Fruit fly (Drosophila melanogaster) whole organism, embryonic: ENCODE measurements around the gene Brms1.
A peak's percentile ranks its signal among the peaks of the same experiment; 100 is the strongest.

Experiments
- Abd-B ChIP-seq: fragments of 200-800 bp; sonication (Bioruptor generic); optimal IDR thresholded peaks from 2 replicates; lab custom pipeline; 2018; ENCODE audit warnings: missing biosample characterization, mild to moderate bottlenecking, missing genetic modification characterization, moderate library complexity
- Atf3 ChIP-seq: fragments of 200-800 bp; sonication (Bioruptor generic); optimal IDR thresholded peaks from 3 replicates; lab custom pipeline; 2016; ENCODE audit warnings: missing biosample characterization, missing genetic modification characterization
- CG11723 ChIP-seq: fragments of 200-800 bp; sonication (Bioruptor generic); optimal IDR thresholded peaks from 2 replicates; lab custom pipeline; 2017; ENCODE audit warnings: missing biosample characterization, mild to moderate bottlenecking, missing genetic modification characterization
- CG12071 ChIP-seq: fragments of 200-800 bp; sonication (Bioruptor generic); optimal IDR thresholded peaks from 3 replicates; lab custom pipeline; 2018; ENCODE audit warnings: missing biosample characterization, mild to moderate bottlenecking, missing genetic modification characterization
- CG1233 ChIP-seq: fragments of 200-800 bp; sonication (Bioruptor generic); optimal IDR thresholded peaks from 4 replicates; lab custom pipeline; 2018; ENCODE audit warnings: missing biosample characterization, mild to moderate bottlenecking, missing genetic modification characterization
- CG12391 ChIP-seq: fragments of 200-800 bp; sonication (Bioruptor generic); optimal IDR thresholded peaks from 3 replicates; lab custom pipeline; 2018; ENCODE audit warnings: missing biosample characterization, mild to moderate bottlenecking, missing genetic modification characterization, moderate library complexity
- CG14050 ChIP-seq: fragments of 200-800 bp; sonication (Bioruptor generic); IDR thresholded peaks from 3 replicates; pipeline ENCODE4 v1.3.6; 2022; ENCODE audit warnings: missing biosample characterization, missing genetic modification characterization
- CG14710 ChIP-seq: fragments of 200-800 bp; sonication (Bioruptor generic); optimal IDR thresholded peaks from 3 replicates; lab custom pipeline; 2019; ENCODE audit warnings: missing biosample characterization, mild to moderate bottlenecking, missing genetic modification characterization, moderate library complexity
- CG15269 ChIP-seq: fragments of 200-800 bp; sonication (Bioruptor generic); optimal IDR thresholded peaks from 2 replicates; lab custom pipeline; 2018; ENCODE audit warnings: missing biosample characterization, mild to moderate bottlenecking, missing genetic modification characterization, moderate library complexity
- CG17328 ChIP-seq: fragments of 200-800 bp; sonication (Bioruptor generic); IDR thresholded peaks from 2 replicates; pipeline ENCODE4 v1.3.6; 2022; ENCODE audit warnings: missing biosample characterization, missing genetic modification characterization
- CG17568 ChIP-seq: fragments of 200-800 bp; sonication (Bioruptor generic); optimal IDR thresholded peaks from 2 replicates; lab custom pipeline; 2018; ENCODE audit warnings: missing biosample characterization, mild to moderate bottlenecking, missing genetic modification characterization, moderate library complexity
- CG17802 ChIP-seq: fragments of 200-800 bp; sonication (Bioruptor generic); optimal IDR thresholded peaks from 2 replicates; lab custom pipeline; 2018; ENCODE audit warnings: missing biosample characterization, mild to moderate bottlenecking, missing genetic modification characterization, moderate library complexity
- CG18011 ChIP-seq: fragments of 200-800 bp; sonication (Bioruptor generic); optimal IDR thresholded peaks from 2 replicates; lab custom pipeline; 2017; ENCODE audit warnings: missing biosample characterization, missing genetic modification characterization, mild to moderate bottlenecking, moderate library complexity, missing genotype
- CG2889 ChIP-seq: fragments of 200-800 bp; sonication (Bioruptor generic); IDR thresholded peaks from 3 replicates; pipeline ENCODE4 v1.3.6; 2022; ENCODE audit warnings: missing biosample characterization, missing genetic modification characterization
- CG32532 ChIP-seq: fragments of 200-800 bp; sonication (Bioruptor generic); IDR thresholded peaks from 2 replicates; pipeline ENCODE4 v1.3.6; 2022; ENCODE audit warnings: missing biosample characterization, missing genetic modification characterization
- CG4424 ChIP-seq: fragments of 200-800 bp; sonication (Bioruptor generic); optimal IDR thresholded peaks from 3 replicates; lab custom pipeline; 2016; ENCODE audit warnings: missing biosample characterization, missing genetic modification characterization
- CG4707 ChIP-seq: fragments of 200-800 bp; sonication (Bioruptor generic); optimal IDR thresholded peaks from 2 replicates; lab custom pipeline; 2018; ENCODE audit warnings: missing biosample characterization, mild to moderate bottlenecking, missing genetic modification characterization, moderate library complexity
- CG6175 ChIP-seq: fragments of 200-800 bp; sonication (Bioruptor generic); IDR thresholded peaks from 3 replicates; pipeline ENCODE4 v1.3.6; 2022; ENCODE audit warnings: missing biosample characterization, missing genetic modification characterization
- CG8281 ChIP-seq: fragments of 200-800 bp; sonication (Bioruptor generic); optimal IDR thresholded peaks from 2 replicates; lab custom pipeline; 2018; ENCODE audit warnings: missing biosample characterization, mild to moderate bottlenecking, missing genetic modification characterization, moderate library complexity
- CG9727 ChIP-seq: fragments of 200-800 bp; sonication (Bioruptor generic); optimal IDR thresholded peaks from 3 replicates; lab custom pipeline; 2017; ENCODE audit warnings: missing biosample characterization, mild to moderate bottlenecking, missing genetic modification characterization
- CHES-1-like ChIP-seq: fragments of 200-800 bp; sonication (Bioruptor generic); optimal IDR thresholded peaks from 2 replicates; lab custom pipeline; 2016; ENCODE audit warnings: missing biosample characterization, missing genetic modification characterization
- Deaf1 ChIP-seq: fragments of 200-800 bp; optimal IDR thresholded peaks from 3 replicates; lab custom pipeline; 2019; ENCODE audit warnings: missing biosample characterization, mild to moderate bottlenecking, missing genetic modification characterization, moderate library complexity
- Dp ChIP-seq: fragments of 200-800 bp; sonication (Bioruptor generic); optimal IDR thresholded peaks from 2 replicates; lab custom pipeline; 2018; ENCODE audit warnings: missing biosample characterization, mild to moderate bottlenecking, missing genetic modification characterization, moderate library complexity
- E2f1 ChIP-seq: fragments of 200-800 bp; sonication (Bioruptor generic); IDR thresholded peaks from 2 replicates; pipeline ENCODE4 v1.3.6; 2022; ENCODE audit warnings: missing biosample characterization, missing genetic modification characterization
- Fer2 ChIP-seq: fragments of 200-800 bp; sonication (Bioruptor generic); optimal IDR thresholded peaks from 2 replicates; lab custom pipeline; 2018; ENCODE audit warnings: missing biosample characterization, mild to moderate bottlenecking, missing genetic modification characterization, moderate library complexity
- Hand ChIP-seq: fragments of 200-800 bp; sonication (Bioruptor generic); optimal IDR thresholded peaks from 2 replicates; lab custom pipeline; 2017; ENCODE audit warnings: mild to moderate bottlenecking, missing biosample characterization, missing genetic modification reagents, missing genetic modification characterization
- Hr78 ChIP-seq, 2 experiments: fragments of 200-800 bp in 1 of 2; fragments of >200 bp in 1 of 2; sonication (Bioruptor generic) in 1 of 2; optimal IDR thresholded peaks; 2 replicates each; lab custom pipeline; 2017 to 2019; ENCODE audit warnings: missing biosample characterization in 2 of 2, missing genetic modification characterization in 2 of 2, mild to moderate bottlenecking in 1 of 2, moderate library complexity in 1 of 2
- Nf-YC ChIP-seq: fragments of 200-800 bp; optimal IDR thresholded peaks from 3 replicates; lab custom pipeline; 2019; ENCODE audit warnings: missing biosample characterization, mild to moderate bottlenecking, missing genetic modification characterization, moderate library complexity
- Oli ChIP-seq: fragments of 200-800 bp; sonication (Bioruptor generic); optimal IDR thresholded peaks from 2 replicates; lab custom pipeline; 2018; ENCODE audit warnings: missing biosample characterization, mild to moderate bottlenecking, missing genetic modification characterization, moderate library complexity
- Pdp1 ChIP-seq, 2 experiments: fragments of 200-800 bp; sonication (Bioruptor generic); optimal IDR thresholded peaks; 3 replicates each; lab custom pipeline; 2016; ENCODE audit warnings: missing biosample characterization in 2 of 2, missing genetic modification characterization in 2 of 2, mild to moderate bottlenecking in 1 of 2, moderate library complexity in 1 of 2
- Trl ChIP-seq, 3 experiments: fragments of >200 bp in 2 of 3; fragments of 200-800 bp in 1 of 3; sonication (Bioruptor generic) in 1 of 3; optimal IDR thresholded peaks; 2 replicates in 1 of 3; 3 replicates in 2 of 3; lab custom pipeline; 2016 to 2017; ENCODE audit warnings: missing biosample characterization in 1 of 3, missing genetic modification characterization in 1 of 3
- Xbp1 ChIP-seq: fragments of 200-800 bp; sonication (Bioruptor generic); optimal IDR thresholded peaks from 3 replicates; lab custom pipeline; 2016; ENCODE audit warnings: missing biosample characterization, mild to moderate bottlenecking, missing genetic modification characterization
- Xrp1 ChIP-seq: fragments of 200-800 bp; sonication (Bioruptor generic); IDR thresholded peaks from 2 replicates; pipeline ENCODE4 v1.3.6; 2022; ENCODE audit warnings: missing biosample characterization, missing genetic modification characterization
- bcd ChIP-seq: fragments of 200-800 bp; sonication (Bioruptor generic); optimal IDR thresholded peaks from 2 replicates; lab custom pipeline; 2017; ENCODE audit warnings: missing biosample characterization, mild to moderate bottlenecking, missing genetic modification characterization
- chm ChIP-seq: fragments of 200-800 bp; sonication (Bioruptor generic); IDR thresholded peaks from 2 replicates; pipeline ENCODE4 v1.3.6; 2022; ENCODE audit warnings: missing biosample characterization, missing genetic modification characterization
- ken ChIP-seq: fragments of 200-800 bp; sonication (Bioruptor generic); IDR thresholded peaks from 3 replicates; pipeline ENCODE4 v1.3.6; 2022; ENCODE audit warnings: missing biosample characterization, missing genetic modification characterization
- klu ChIP-seq: fragments of 200-800 bp; sonication (Bioruptor generic); IDR thresholded peaks from 2 replicates; pipeline ENCODE4 v1.3.6; 2022; ENCODE audit warnings: missing biosample characterization, missing genetic modification characterization
- kni ChIP-seq: fragments of 200-800 bp; sonication (Bioruptor generic); optimal IDR thresholded peaks from 3 replicates; lab custom pipeline; 2017; ENCODE audit warnings: mild to moderate bottlenecking, missing biosample characterization, missing genetic modification reagents, missing genetic modification characterization
- lola ChIP-seq, 3 experiments: fragments of >200 bp in 2 of 3; fragments of 200-800 bp in 1 of 3; sonication (Bioruptor generic) in 1 of 3; optimal IDR thresholded peaks; 2 replicates each; lab custom pipeline; 2017 to 2019; ENCODE audit warnings: missing biosample characterization in 3 of 3, missing genetic modification characterization in 3 of 3, mild to moderate bottlenecking in 1 of 3, moderate library complexity in 1 of 3
- nerfin-2 ChIP-seq: fragments of 200-800 bp; sonication (Bioruptor generic); IDR thresholded peaks from 2 replicates; pipeline ENCODE4 v1.3.6; 2022; ENCODE audit warnings: missing biosample characterization, missing genetic modification characterization; ENCODE audit not compliant: partially characterized antibody
- pros ChIP-seq: fragments of 200-800 bp; sonication (Bioruptor generic); optimal IDR thresholded peaks from 3 replicates; lab custom pipeline; 2019; ENCODE audit warnings: missing biosample characterization, mild to moderate bottlenecking, missing genetic modification characterization, moderate library complexity
- slbo ChIP-seq: fragments of 200-800 bp; sonication (Bioruptor generic); IDR thresholded peaks from 2 replicates; pipeline ENCODE4 v1.3.6; 2022; ENCODE audit warnings: missing biosample characterization, missing genetic modification characterization
- so ChIP-seq: fragments of 200-800 bp; sonication (Bioruptor generic); IDR thresholded peaks from 3 replicates; pipeline ENCODE4 v1.3.6; 2022; ENCODE audit warnings: missing biosample characterization, missing genetic modification characterization
- tgo ChIP-seq: fragments of 200-800 bp; sonication (Bioruptor generic); IDR thresholded peaks from 3 replicates; pipeline ENCODE4 v1.3.6; 2022; ENCODE audit warnings: missing biosample characterization, missing genetic modification characterization
- tin ChIP-seq: fragments of 200-800 bp; sonication (Bioruptor generic); optimal IDR thresholded peaks from 3 replicates; lab custom pipeline; 2016; ENCODE audit warnings: missing biosample characterization, missing genetic modification characterization
- z ChIP-seq: fragments of 200-800 bp; sonication (Bioruptor generic); IDR thresholded peaks from 3 replicates; pipeline ENCODE4 v1.3.6; 2022; ENCODE audit warnings: missing biosample characterization, missing genetic modification characterization
- zen2 ChIP-seq: fragments of 200-800 bp; sonication (Bioruptor generic); IDR thresholded peaks from 3 replicates; pipeline ENCODE4 v1.3.6; 2022; ENCODE audit warnings: missing biosample characterization, missing genetic modification characterization; ENCODE audit not compliant: partially characterized antibody

Gene Brms1

dm6 chrX:12925426-12926256 lies 16.2 kb upstream of the Brms1 start (continued):
- TF ChIP-seq zen2 (GFP tag; lab: Robert Waterston, UW) (no peak), CHES-1-like (GFP tag; lab: Kevin White, UChicago) (no peak), Atf3 (GFP tag; lab: Kevin White, UChicago) (no peak), CG15269 (tag; lab: Kevin White, UChicago) (peak; percentile 46), Xrp1 (GFP tag; lab: Robert Waterston, UW) (peak; percentile 78), CG6175 (GFP tag; lab: Robert Waterston, UW) (no peak), Deaf1 (tag; lab: Kevin White, UChicago) (peak; percentile 10), CG1233 (peak; percentile 61), chm (GFP tag; lab: Robert Waterston, UW) (peak; percentile 58; the same call in 1 of the 2 replicates), CG17802 (tag; lab: Kevin White, UChicago) (no peak), Dp (GFP tag; lab: Kevin White, UChicago) (no peak), CG32532 (peak; percentile 61; the same call in 1 of the 2 replicates), nerfin-2 (GFP tag; lab: Robert Waterston, UW) (no peak), lola (GFP tag; optimal IDR thresholded peaks at IDR 0.05; lab: Kevin White, UChicago) (peak in 1 of 3 experiments; percentile 38), CG9727 (GFP tag; lab: Kevin White, UChicago) (peak; percentile 78), slbo (GFP tag; lab: Robert Waterston, UW) (peak; percentile 70), z (GFP tag; lab: Robert Waterston, UW) (no peak), bcd (GFP tag; lab: Kevin White, UChicago) (peak; percentile 53), pros (no peak), tin (GFP tag; lab: Kevin White, UChicago) (peak; percentile 22), CG14710 (tag; lab: Kevin White, UChicago) (peak; percentile 54), CG12391 (tag; lab: Kevin White, UChicago) (peak; percentile 69), CG18011 (GFP tag; lab: Kevin White, UChicago) (no peak), CG4707 (GFP tag; lab: Kevin White, UChicago) (no peak), CG4424 (GFP tag; lab: Kevin White, UChicago) (peak; percentile 38), Trl (optimal IDR thresholded peaks at IDR 0.05; lab: Kevin White, UChicago) (peak; percentile 79 to 81), Trl (GFP tag; optimal IDR thresholded peaks at IDR 0.05; lab: Kevin White, UChicago) (no peak), CG17328 (GFP tag; lab: Robert Waterston, UW) (peak; percentile 77), so (0 out of 3 replicates have a peak, but pooled peaks have one; percentile 41), Oli (peak; percentile 55), CG14050 (GFP tag; lab: Robert Waterston, UW) (peak; percentile 29; the same call in 2 of the 3 replicates), Hand (peak; percentile 48), Pdp1 (GFP tag; optimal IDR thresholded peaks at IDR 0.05; lab: Kevin White, UChicago) (peak; percentile 20 to 88), CG2889 (GFP tag; lab: Robert Waterston, UW) (0 out of 3 replicates have a peak, but pooled peaks have one; percentile 26), CG11723 (GFP tag; lab: Kevin White, UChicago) (no peak), tgo (peak; percentile 66), klu (GFP tag; lab: Robert Waterston, UW) (0 out of 2 replicates have a peak, but pooled peaks have one; percentile 30), CG17568 (GFP tag; lab: Kevin White, UChicago) (no peak), Xbp1 (GFP tag; lab: Kevin White, UChicago) (peak; percentile 40), CG12071 (GFP tag; lab: Kevin White, UChicago) (no peak), Hr78 (GFP tag; optimal IDR thresholded peaks at IDR 0.05; lab: Kevin White, UChicago) (peak in 1 of 2 experiments; percentile 31), Fer2 (tag; lab: Kevin White, UChicago) (no peak), ken (GFP tag; lab: Robert Waterston, UW) (peak; percentile 79), Nf-YC (tag; lab: Kevin White, UChicago) (peak; percentile 32), kni (no peak), E2f1 (GFP tag; lab: Robert Waterston, UW) (peak; percentile 86), CG8281 (tag; lab: Kevin White, UChicago) (peak; percentile 47), Abd-B (GFP tag; lab: Kevin White, UChicago) (no peak)
